Fruit fly (Drosophila melanogaster) whole organism: ENCODE results near the gene mthl1.

Experiments used
- CG8478 ChIP-seq: fragments of >200 bp; optimal IDR thresholded peaks from 2 replicates; lab custom pipeline; 2018; ENCODE audit warnings: inconsistent platforms
- EcR ChIP-seq, 2 experiments: fragments of >200 bp; optimal IDR thresholded peaks; 2 replicates each; lab custom pipeline; 2017; ENCODE audit warnings: missing biosample characterization in 2 of 2, missing genetic modification characterization in 2 of 2, missing genetic modification reagents in 2 of 2
- pan ChIP-seq: fragments of >200 bp; optimal IDR thresholded peaks from 2 replicates; lab custom pipeline; 2017
- psq ChIP-seq: fragments of >200 bp; optimal IDR thresholded peaks from 2 replicates; lab custom pipeline; 2017

DNA sequence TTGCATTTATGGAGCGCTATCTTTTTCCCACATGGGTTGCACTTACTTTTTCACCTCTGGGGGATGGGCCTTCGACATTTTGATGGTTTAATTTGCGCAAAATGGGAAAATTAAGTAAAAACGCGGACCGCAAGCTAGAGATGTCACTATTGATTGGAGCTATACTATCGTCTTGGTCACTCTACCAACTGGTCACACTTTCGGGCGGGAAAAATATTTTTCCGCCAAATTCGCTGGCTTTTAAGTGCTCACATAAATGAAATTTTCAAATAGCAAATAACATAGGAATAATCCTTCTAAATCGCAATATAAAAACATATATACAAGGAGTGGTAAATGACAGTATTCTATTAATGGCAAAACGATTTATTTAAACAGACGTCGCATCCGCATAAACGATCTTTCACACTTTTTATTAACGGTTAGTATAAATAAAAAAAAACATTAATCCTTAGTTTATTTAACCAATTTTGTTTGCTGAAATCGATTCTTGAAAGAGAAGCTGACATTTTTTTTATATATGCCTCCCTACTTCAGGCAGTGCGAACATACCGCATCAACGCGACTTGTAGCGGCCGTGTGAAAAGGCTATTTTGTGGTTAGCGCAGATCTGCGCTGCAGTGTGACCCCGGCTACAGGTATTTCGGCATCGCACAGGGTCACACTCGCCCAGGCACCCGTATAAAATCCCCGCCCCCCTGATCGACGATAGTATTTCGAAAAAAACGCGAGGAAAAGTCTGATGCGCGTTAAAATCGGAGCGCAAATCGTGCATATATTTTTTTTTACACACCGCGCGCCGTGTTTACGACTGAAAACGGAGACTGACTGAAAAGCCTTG, at the start of gene mthl1, which contains the start of gene SNRPG:
- TF ChIP-seq pan (lab: Kevin White, UChicago) (no peak), psq (no peak), EcR (GFP tag; optimal IDR thresholded peaks at IDR 0.05; lab: Kevin White, UChicago) (no peak), CG8478 (lab: Kevin White, UChicago) (no peak)
